Fruit fly (Drosophila melanogaster) whole organism, embryonic: Measurements from ENCODE around the gene Nepl18.

Experiments
- CG1024 ChIP-seq: fragments of 200-800 bp; sonication (Bioruptor generic); IDR thresholded peaks from 2 replicates; pipeline ENCODE4 v1.3.6; 2022; ENCODE audit warnings: missing biosample characterization, missing genetic modification characterization
- CG1233 ChIP-seq: fragments of 200-800 bp; sonication (Bioruptor generic); optimal IDR thresholded peaks from 4 replicates; lab custom pipeline; 2018; ENCODE audit warnings: missing biosample characterization, mild to moderate bottlenecking, missing genetic modification characterization
- CG14441 ChIP-seq: fragments of 200-800 bp; sonication (Bioruptor generic); IDR thresholded peaks from 2 replicates; pipeline ENCODE4 v1.3.6; 2022; ENCODE audit warnings: missing biosample characterization, missing genetic modification characterization
- CG14710 ChIP-seq: fragments of 200-800 bp; sonication (Bioruptor generic); optimal IDR thresholded peaks from 3 replicates; lab custom pipeline; 2019; ENCODE audit warnings: missing biosample characterization, mild to moderate bottlenecking, missing genetic modification characterization, moderate library complexity
- CG15269 ChIP-seq: fragments of 200-800 bp; sonication (Bioruptor generic); optimal IDR thresholded peaks from 2 replicates; lab custom pipeline; 2018; ENCODE audit warnings: missing biosample characterization, mild to moderate bottlenecking, missing genetic modification characterization, moderate library complexity
- CG1529 ChIP-seq: fragments of 200-800 bp; sonication (Bioruptor generic); optimal IDR thresholded peaks from 3 replicates; lab custom pipeline; 2018; ENCODE audit warnings: missing biosample characterization, missing genetic modification characterization
- CG17328 ChIP-seq: fragments of 200-800 bp; sonication (Bioruptor generic); IDR thresholded peaks from 2 replicates; pipeline ENCODE4 v1.3.6; 2022; ENCODE audit warnings: missing biosample characterization, missing genetic modification characterization
- CG2712 ChIP-seq: fragments of 200-800 bp; optimal IDR thresholded peaks from 3 replicates; lab custom pipeline; 2019; ENCODE audit warnings: missing biosample characterization, mild to moderate bottlenecking, missing genetic modification characterization, moderate library complexity
- CG30403 ChIP-seq: fragments of 200-800 bp; sonication (Bioruptor generic); optimal IDR thresholded peaks from 3 replicates; lab custom pipeline; 2016; ENCODE audit warnings: missing biosample characterization, missing genetic modification characterization
- CG31441 ChIP-seq: fragments of 200-800 bp; sonication (Bioruptor generic); IDR thresholded peaks from 2 replicates; pipeline ENCODE4 v1.3.6; 2022; ENCODE audit warnings: missing biosample characterization, missing genetic modification characterization
- CG3407 ChIP-seq: fragments of 200-800 bp; sonication (Bioruptor generic); optimal IDR thresholded peaks from 2 replicates; lab custom pipeline; 2018; ENCODE audit warnings: missing biosample characterization, mild to moderate bottlenecking, missing genetic modification characterization
- CG7839 ChIP-seq: fragments of 200-800 bp; sonication (Bioruptor generic); optimal IDR thresholded peaks from 3 replicates; lab custom pipeline; 2018; ENCODE audit warnings: missing biosample characterization, mild to moderate bottlenecking, missing genetic modification characterization, moderate library complexity
- CG8478 ChIP-seq: fragments of >200 bp; optimal IDR thresholded peaks from 2 replicates; lab custom pipeline; 2018
- CG9215 ChIP-seq: fragments of 200-800 bp; sonication (Bioruptor generic); IDR thresholded peaks from 2 replicates; pipeline ENCODE4 v1.3.6; 2022; ENCODE audit warnings: missing biosample characterization, missing genetic modification characterization
- D ChIP-seq, 2 experiments: fragments of 200-800 bp in 1 of 2; fragments of >200 bp in 1 of 2; sonication (Bioruptor generic) in 1 of 2; optimal IDR thresholded peaks; 2 replicates in 1 of 2; 3 replicates in 1 of 2; lab custom pipeline; 2017; ENCODE audit warnings: mild to moderate bottlenecking in 1 of 2, missing biosample characterization in 1 of 2, missing genetic modification characterization in 1 of 2, missing genetic modification reagents in 1 of 2
- Dbx ChIP-seq: fragments of 200-800 bp; sonication (Bioruptor generic); IDR thresholded peaks from 3 replicates; pipeline ENCODE4 v1.3.6; 2022; ENCODE audit warnings: missing biosample characterization, missing genetic modification characterization
- Drgx ChIP-seq: fragments of 200-800 bp; sonication (Bioruptor generic); IDR thresholded peaks from 2 replicates; pipeline ENCODE4 v1.3.6; 2022; ENCODE audit warnings: missing biosample characterization, missing genetic modification characterization
- E2f2 ChIP-seq: fragments of 200-800 bp; sonication (Bioruptor generic); IDR thresholded peaks from 2 replicates; pipeline ENCODE4 v1.3.6; 2022; ENCODE audit warnings: missing biosample characterization, missing genetic modification characterization
- H15 ChIP-seq: fragments of 200-800 bp; sonication (Bioruptor generic); IDR thresholded peaks from 3 replicates; pipeline ENCODE4 v1.3.6; 2022; ENCODE audit warnings: missing biosample characterization, missing genetic modification characterization
- H2.0 ChIP-seq: fragments of 200-800 bp; sonication (Bioruptor generic); IDR thresholded peaks from 2 replicates; pipeline ENCODE4 v1.3.6; 2022; ENCODE audit warnings: missing biosample characterization, missing genetic modification characterization
- HLH3B ChIP-seq: fragments of 200-800 bp; sonication (Bioruptor generic); IDR thresholded peaks from 2 replicates; pipeline ENCODE4 v1.3.6; 2022; ENCODE audit warnings: missing biosample characterization, missing genetic modification characterization
- Hr3 ChIP-seq: fragments of 200-800 bp; sonication (Bioruptor generic); optimal IDR thresholded peaks from 3 replicates; lab custom pipeline; 2016; ENCODE audit warnings: missing biosample characterization, missing genetic modification characterization
- Pdp1 ChIP-seq, 2 experiments: fragments of 200-800 bp; sonication (Bioruptor generic); optimal IDR thresholded peaks; 3 replicates each; lab custom pipeline; 2016; ENCODE audit warnings: missing biosample characterization in 2 of 2, missing genetic modification characterization in 2 of 2, mild to moderate bottlenecking in 1 of 2, moderate library complexity in 1 of 2
- Rfx ChIP-seq: fragments of 200-800 bp; sonication (Bioruptor generic); IDR thresholded peaks from 2 replicates; pipeline ENCODE4 v1.3.6; 2022; ENCODE audit warnings: missing biosample characterization, missing genetic modification characterization
- Rx ChIP-seq: fragments of 200-800 bp; sonication (Bioruptor generic); IDR thresholded peaks from 2 replicates; pipeline ENCODE4 v1.3.6; 2022; ENCODE audit warnings: missing biosample characterization, missing genetic modification characterization
- Sox100B ChIP-seq: fragments of 200-800 bp; sonication (Bioruptor generic); optimal IDR thresholded peaks from 3 replicates; lab custom pipeline; 2018; ENCODE audit warnings: missing biosample characterization, mild to moderate bottlenecking, missing genetic modification characterization
- Ssrp ChIP-seq: fragments of 200-800 bp; sonication (Bioruptor generic); optimal IDR thresholded peaks from 2 replicates; lab custom pipeline; 2018; ENCODE audit warnings: missing biosample characterization, mild to moderate bottlenecking, missing genetic modification characterization, moderate library complexity
- Xrp1 ChIP-seq: fragments of 200-800 bp; sonication (Bioruptor generic); IDR thresholded peaks from 2 replicates; pipeline ENCODE4 v1.3.6; 2022; ENCODE audit warnings: missing biosample characterization, missing genetic modification characterization
- bcd ChIP-seq: fragments of 200-800 bp; sonication (Bioruptor generic); optimal IDR thresholded peaks from 2 replicates; lab custom pipeline; 2017; ENCODE audit warnings: missing biosample characterization, mild to moderate bottlenecking, missing genetic modification characterization
- bsh ChIP-seq, 2 experiments: fragments of 200-800 bp; sonication (Bioruptor generic); optimal IDR thresholded peaks; 2 replicates each; lab custom pipeline; 2017 to 2018; ENCODE audit warnings: mild to moderate bottlenecking in 2 of 2, missing biosample characterization in 2 of 2, missing genetic modification characterization in 2 of 2, moderate library complexity in 1 of 2
- ci ChIP-seq: fragments of 200-800 bp; sonication (Bioruptor generic); IDR thresholded peaks from 3 replicates; pipeline ENCODE4 v1.3.6; 2022; ENCODE audit warnings: missing biosample characterization, missing genetic modification characterization
- disco-r ChIP-seq: fragments of 200-800 bp; sonication (Bioruptor generic); optimal IDR thresholded peaks from 2 replicates; lab custom pipeline; 2016; ENCODE audit warnings: missing biosample characterization, missing genetic modification characterization
- dmrt11E ChIP-seq: fragments of 200-800 bp; sonication (Bioruptor generic); optimal IDR thresholded peaks from 3 replicates; lab custom pipeline; 2018; ENCODE audit warnings: missing biosample characterization, mild to moderate bottlenecking, missing genetic modification characterization, moderate library complexity
- dmrt99B ChIP-seq: fragments of 200-800 bp; sonication (Bioruptor generic); optimal IDR thresholded peaks from 2 replicates; lab custom pipeline; 2018; ENCODE audit warnings: missing biosample characterization, mild to moderate bottlenecking, missing genetic modification characterization, moderate library complexity
- dysf ChIP-seq: fragments of 200-800 bp; sonication (Bioruptor generic); IDR thresholded peaks from 3 replicates; pipeline ENCODE4 v1.3.6; 2022; ENCODE audit warnings: missing biosample characterization, missing genetic modification characterization
- fd96Cb ChIP-seq: fragments of 200-800 bp; sonication (Bioruptor generic); optimal IDR thresholded peaks from 2 replicates; lab custom pipeline; 2018; ENCODE audit warnings: missing biosample characterization, mild to moderate bottlenecking, missing genetic modification characterization, moderate library complexity
- gem ChIP-seq: fragments of 200-800 bp; sonication (Bioruptor generic); optimal IDR thresholded peaks from 2 replicates; lab custom pipeline; 2019; ENCODE audit warnings: missing biosample characterization, mild to moderate bottlenecking, missing genetic modification characterization, moderate library complexity
- grau ChIP-seq: fragments of 200-800 bp; optimal IDR thresholded peaks from 3 replicates; lab custom pipeline; 2019; ENCODE audit warnings: missing biosample characterization, mild to moderate bottlenecking, missing genetic modification characterization, moderate library complexity
- mld ChIP-seq: fragments of 200-800 bp; sonication (Bioruptor generic); IDR thresholded peaks from 3 replicates; pipeline ENCODE4 v1.3.6; 2022; ENCODE audit warnings: missing biosample characterization, missing genetic modification characterization; ENCODE audit not compliant: partially characterized antibody
- pfk ChIP-seq: fragments of 200-800 bp; sonication (Bioruptor generic); optimal IDR thresholded peaks from 2 replicates; lab custom pipeline; 2018; ENCODE audit warnings: missing biosample characterization, mild to moderate bottlenecking, missing genetic modification characterization, moderate library complexity
- phol ChIP-seq: fragments of 200-800 bp; sonication (Bioruptor generic); optimal IDR thresholded peaks from 3 replicates; lab custom pipeline; 2018; ENCODE audit warnings: missing biosample characterization, mild to moderate bottlenecking, missing genetic modification characterization, moderate library complexity
- pnt ChIP-seq: fragments of 200-800 bp; sonication (Bioruptor generic); optimal IDR thresholded peaks from 3 replicates; lab custom pipeline; 2016; ENCODE audit warnings: missing biosample characterization, missing genetic modification characterization
- pum ChIP-seq: fragments of 200-800 bp; sonication (Bioruptor generic); optimal IDR thresholded peaks from 2 replicates; lab custom pipeline; 2016; ENCODE audit warnings: missing biosample characterization, missing genetic modification characterization
- ro ChIP-seq: fragments of 200-800 bp; sonication (Bioruptor generic); IDR thresholded peaks from 2 replicates; pipeline ENCODE4 v1.3.6; 2022; ENCODE audit warnings: missing biosample characterization, missing genetic modification characterization
- row ChIP-seq: fragments of 200-800 bp; sonication (Bioruptor generic); IDR thresholded peaks from 3 replicates; pipeline ENCODE4 v1.3.6; 2022; ENCODE audit warnings: missing biosample characterization, missing genetic modification characterization
- scrt ChIP-seq: fragments of 200-800 bp; sonication (Bioruptor generic); optimal IDR thresholded peaks from 2 replicates; lab custom pipeline; 2018; ENCODE audit warnings: missing biosample characterization, mild to moderate bottlenecking, missing genetic modification characterization, moderate library complexity
- ttk ChIP-seq: fragments of 200-800 bp; sonication (Bioruptor generic); IDR thresholded peaks from 2 replicates; pipeline ENCODE4 v2.1.2; 2022; ENCODE audit warnings: missing biosample characterization, missing genetic modification characterization
- vfl ChIP-seq: fragments of 200-800 bp; sonication (Bioruptor generic); optimal IDR thresholded peaks from 2 replicates; lab custom pipeline; 2016; ENCODE audit warnings: missing biosample characterization, missing genetic modification characterization
- zen ChIP-seq: fragments of 200-800 bp; sonication (Bioruptor generic); optimal IDR thresholded peaks from 3 replicates; lab custom pipeline; 2018; ENCODE audit warnings: missing biosample characterization, mild to moderate bottlenecking, missing genetic modification characterization, moderate library complexity

The Nepl18 gene

DNA sequence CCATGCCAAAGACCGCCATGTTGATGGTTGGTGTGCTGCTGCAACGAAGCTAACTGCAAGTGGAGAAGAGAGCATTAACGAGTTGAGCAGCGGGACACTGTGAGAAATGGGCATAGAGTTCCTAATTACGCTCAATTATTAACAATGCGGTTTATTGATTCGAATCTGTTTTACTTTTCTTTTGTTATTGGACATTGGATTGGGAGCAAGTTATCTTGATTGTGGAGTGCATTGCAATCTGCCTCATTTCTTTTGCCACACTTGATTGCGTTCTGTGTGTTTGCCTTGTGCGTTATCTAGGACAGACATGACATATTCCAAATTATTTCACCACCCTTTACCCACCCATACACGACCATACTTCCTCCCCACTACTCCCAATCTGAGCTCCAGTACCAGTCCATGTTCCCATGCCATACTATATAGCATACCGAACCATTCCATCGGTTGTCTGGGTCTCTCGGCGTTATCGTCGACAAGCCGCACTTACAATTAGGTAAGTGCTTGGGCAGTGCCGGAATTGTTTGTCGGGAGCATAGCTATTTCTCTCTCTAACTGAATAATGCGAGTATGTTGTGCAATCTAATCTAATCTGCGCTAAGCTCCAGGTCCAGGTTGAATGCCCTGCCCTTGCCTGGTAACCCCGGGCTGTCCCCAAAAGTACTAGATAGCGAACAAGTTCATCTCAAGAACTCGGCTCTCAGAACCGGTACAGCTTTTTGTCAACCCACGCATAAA lies 18.0 kb upstream of the Nepl18 start (continued):
- peak; percentile 64 for TF ChIP-seq dysf (GFP tag; lab: Robert Waterston, UW)
- TF ChIP-seq ro (GFP tag; lab: Robert Waterston, UW): peak; percentile 25; the same call in 1 of the 2 replicates
- no peak for TF ChIP-seq vfl
- TF ChIP-seq pfk (GFP tag; lab: Kevin White, UChicago): no peak
- TF ChIP-seq CG17328 (GFP tag; lab: Robert Waterston, UW): peak; percentile 56
- peak; percentile 33 for TF ChIP-seq CG15269 (tag; lab: Kevin White, UChicago)
- peak; percentile 14 for TF ChIP-seq Sox100B (GFP tag; lab: Kevin White, UChicago)
- TF ChIP-seq dmrt11E: peak; percentile 42
- TF ChIP-seq CG14710 (tag; lab: Kevin White, UChicago): peak; percentile 22
- peak; percentile 68 for TF ChIP-seq dmrt99B
- TF ChIP-seq phol: peak; percentile 56
- peak; percentile 17 for TF ChIP-seq CG1233 (GFP tag; lab: Kevin White, UChicago)
- no peak for TF ChIP-seq scrt
- TF ChIP-seq CG2712: peak; percentile 59
- TF ChIP-seq disco-r: no peak
- TF ChIP-seq fd96Cb (tag; lab: Kevin White, UChicago): peak; percentile 29
- TF ChIP-seq CG1529 (GFP tag; lab: Kevin White, UChicago): peak; percentile 62
- TF ChIP-seq grau (tag; lab: Kevin White, UChicago): peak; percentile 46
- TF ChIP-seq Rfx (GFP tag; lab: Robert Waterston, UW): peak; percentile 19; the same call in 1 of the 2 replicates
- peak; percentile 58 for TF ChIP-seq CG7839
- 0 out of 2 replicates have a peak, but pooled peaks have one; percentile 14 for TF ChIP-seq Rx (GFP tag; lab: Robert Waterston, UW)
- TF ChIP-seq bsh (GFP tag; optimal IDR thresholded peaks at IDR 0.05; lab: Kevin White, UChicago): peak; percentile 21 to 78
- peak; percentile 56 for TF ChIP-seq Drgx
- TF ChIP-seq gem (tag; lab: Kevin White, UChicago): peak; percentile 65
- peak; percentile 78 for TF ChIP-seq ci
- no peak for TF ChIP-seq mld (GFP tag; lab: Robert Waterston, UW)
- TF ChIP-seq CG8478: no peak
- no peak for TF ChIP-seq D (optimal IDR thresholded peaks at IDR 0.05; lab: Kevin White, UChicago)
- peak; percentile 27 for TF ChIP-seq D (GFP tag; optimal IDR thresholded peaks at IDR 0.05; lab: Kevin White, UChicago)
- TF ChIP-seq HLH3B (GFP tag; lab: Robert Waterston, UW): peak; percentile 56
- peak in 1 of 2 experiments; percentile 94 for TF ChIP-seq Pdp1 (GFP tag; optimal IDR thresholded peaks at IDR 0.05; lab: Kevin White, UChicago)
- peak; percentile 58; the same call in 1 of the 3 replicates for TF ChIP-seq H15
- peak; percentile 25; the same call in 1 of the 2 replicates for TF ChIP-seq CG31441
- TF ChIP-seq Xrp1: peak; percentile 63
- TF ChIP-seq bcd (GFP tag; lab: Kevin White, UChicago): peak; percentile 6
- 0 out of 2 replicates have a peak, but pooled peaks have one; percentile 21 for TF ChIP-seq E2f2 (GFP tag; lab: Robert Waterston, UW)
- TF ChIP-seq Dbx (GFP tag; lab: Robert Waterston, UW): no peak
- TF ChIP-seq Ssrp: peak; percentile 42
- TF ChIP-seq Hr3 (GFP tag; lab: Kevin White, UChicago): peak; percentile 26
- TF ChIP-seq ttk: peak; percentile 51
- peak; percentile 24; the same call in 1 of the 2 replicates for TF ChIP-seq CG9215 (GFP tag; lab: Robert Waterston, UW)
- TF ChIP-seq row (GFP tag; lab: Robert Waterston, UW): peak; percentile 69
- TF ChIP-seq pnt: peak; percentile 35
- no peak for TF ChIP-seq zen
- peak; percentile 15 for TF ChIP-seq CG3407 (GFP tag; lab: Kevin White, UChicago)
- peak; percentile 45 for TF ChIP-seq CG14441 (GFP tag; lab: Robert Waterston, UW)
- TF ChIP-seq pum (GFP tag; lab: Kevin White, UChicago): peak; percentile 34
- TF ChIP-seq CG30403: peak; percentile 42
- no peak for TF ChIP-seq CG1024 (GFP tag; lab: Robert Waterston, UW)
- peak; percentile 60 for TF ChIP-seq H2.0 (GFP tag; lab: Robert Waterston, UW)
